Worm (Caenorhabditis elegans): ENCODE results near the gene mfn-1.

Gene mfn-1

DNA sequence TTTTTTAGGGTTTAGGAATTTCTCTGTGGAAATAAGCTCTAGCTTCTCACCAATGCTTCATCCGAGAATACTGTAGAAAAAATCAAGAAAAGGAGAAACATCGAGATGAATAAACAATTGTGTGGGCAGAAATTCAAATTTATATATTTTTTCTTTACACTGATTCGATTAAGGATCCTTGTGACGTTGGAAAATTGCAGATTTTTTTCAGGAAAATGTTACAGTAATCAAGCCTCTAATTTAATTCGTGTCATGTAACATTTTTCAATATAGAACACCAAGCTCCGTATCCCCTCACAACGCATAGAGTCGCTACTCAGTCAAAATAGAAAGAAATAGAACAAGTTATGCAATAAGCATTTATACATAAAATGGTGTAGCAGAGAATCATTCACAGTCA lies 4.6 kb upstream of the mfn-1 start, which contains the start of gene W02B12.16:
Gene W02B12.16 (minus strand): TSS at position 101 of the 400 bp plus-strand sequence.
- no peak for TF ChIP-seq cog-1 (tag; optimal IDR thresholded peaks at IDR 0.05)
- TF ChIP-seq klf-2 (GFP tag; conservative IDR thresholded peaks at IDR 0.05), result no peak
- no peak for TF ChIP-seq flt-1 (GFP tag; IDR thresholded peaks at IDR 0.05)
- TF ChIP-seq tab-1 (GFP tag; IDR thresholded peaks at IDR 0.05), result no peak
- no peak for TF ChIP-seq med-1 (GFP tag; optimal IDR thresholded peaks at IDR 0.05; ENCODE audit: insufficient read depth)
- TF ChIP-seq ztf-29 (GFP tag; IDR thresholded peaks at IDR 0.05), result no peak
- no peak for TF ChIP-seq ref-1 (GFP tag; conservative IDR thresholded peaks at IDR 0.05)
- no peak for TF ChIP-seq T22C8.4 (GFP tag; IDR thresholded peaks at IDR 0.05)
- no peak for TF ChIP-seq ztf-23 (GFP tag; IDR thresholded peaks at IDR 0.05)

- TF ChIP-seq tab-1 (GFP tag; IDR thresholded peaks at IDR 0.05) (0 out of 2 replicates have a peak, but pooled peaks have one; percentile 62), cog-1 (tag; optimal IDR thresholded peaks at IDR 0.05) (peak; percentile 50), med-1 (GFP tag; optimal IDR thresholded peaks at IDR 0.05; ENCODE audit: insufficient read depth) (peak; percentile 49), ztf-23 (GFP tag; IDR thresholded peaks at IDR 0.05) (peak; percentile 63; the same call in 1 of the 2 replicates), ztf-29 (GFP tag; IDR thresholded peaks at IDR 0.05) (no peak), flt-1 (GFP tag; IDR thresholded peaks at IDR 0.05) (peak; percentile 63; the same call in 1 of the 2 replicates), klf-2 (GFP tag; conservative IDR thresholded peaks at IDR 0.05) (no peak), ref-1 (GFP tag; conservative IDR thresholded peaks at IDR 0.05) (no peak), T22C8.4 (GFP tag; IDR thresholded peaks at IDR 0.05) (no peak)
Observed at ce11 chrII:11473525-11474181, 1.8 kb upstream of the mfn-1 start, which contains the start of the genes metl-1 and W02B12.11. TSS of gene metl-1 (minus strand) at chrII:11473575. TSS of gene W02B12.11 (plus strand) at chrII:11473861.

- no peak for TF ChIP-seq ztf-23 (GFP tag; IDR thresholded peaks at IDR 0.05)
- no peak for TF ChIP-seq T22C8.4 (GFP tag; IDR thresholded peaks at IDR 0.05)
- no peak for TF ChIP-seq klf-2 (GFP tag; conservative IDR thresholded peaks at IDR 0.05)
- no peak for TF ChIP-seq cog-1 (tag; optimal IDR thresholded peaks at IDR 0.05)
- no peak for TF ChIP-seq med-1 (GFP tag; optimal IDR thresholded peaks at IDR 0.05; ENCODE audit: insufficient read depth)
- no peak for TF ChIP-seq tab-1 (GFP tag; IDR thresholded peaks at IDR 0.05)
- no peak for TF ChIP-seq flt-1 (GFP tag; IDR thresholded peaks at IDR 0.05)
Observed at ce11 chrII:11472542-11472941, 726 bp upstream of the mfn-1 start.

ce11 chrII:11469574-11470108 lies 2.2 kb downstream of the mfn-1 start, which contains the start of gene cisd-1:
TSS of gene cisd-1 (minus strand) at chrII:11469624.
- no peak for TF ChIP-seq tab-1 (GFP tag; IDR thresholded peaks at IDR 0.05)
- TF ChIP-seq ztf-29 (GFP tag; IDR thresholded peaks at IDR 0.05), result no peak
- TF ChIP-seq med-1 (GFP tag; optimal IDR thresholded peaks at IDR 0.05; ENCODE audit: insufficient read depth), result no peak
- no peak for TF ChIP-seq klf-2 (GFP tag; conservative IDR thresholded peaks at IDR 0.05)
- no peak for TF ChIP-seq flt-1 (GFP tag; IDR thresholded peaks at IDR 0.05)
- TF ChIP-seq ztf-23 (GFP tag; IDR thresholded peaks at IDR 0.05), result no peak
- no peak for TF ChIP-seq ref-1 (GFP tag; conservative IDR thresholded peaks at IDR 0.05)
- TF ChIP-seq T22C8.4 (GFP tag; IDR thresholded peaks at IDR 0.05), result no peak
- TF ChIP-seq cog-1 (tag; optimal IDR thresholded peaks at IDR 0.05), result no peak

ce11 chrII:11467541-11467940 lies 4.3 kb downstream of the mfn-1 start, which contains the start of gene klp-17:
TSS of gene klp-17 (minus strand) at chrII:11467641.
- TF ChIP-seq T22C8.4 (GFP tag; IDR thresholded peaks at IDR 0.05) (no peak), ztf-23 (GFP tag; IDR thresholded peaks at IDR 0.05) (no peak), ref-1 (GFP tag; conservative IDR thresholded peaks at IDR 0.05) (no peak), cog-1 (tag; optimal IDR thresholded peaks at IDR 0.05) (no peak), klf-2 (GFP tag; conservative IDR thresholded peaks at IDR 0.05) (no peak), tab-1 (GFP tag; IDR thresholded peaks at IDR 0.05) (no peak), flt-1 (GFP tag; IDR thresholded peaks at IDR 0.05) (no peak), med-1 (GFP tag; optimal IDR thresholded peaks at IDR 0.05; ENCODE audit: insufficient read depth) (no peak), ztf-29 (GFP tag; IDR thresholded peaks at IDR 0.05) (no peak)

DNA sequence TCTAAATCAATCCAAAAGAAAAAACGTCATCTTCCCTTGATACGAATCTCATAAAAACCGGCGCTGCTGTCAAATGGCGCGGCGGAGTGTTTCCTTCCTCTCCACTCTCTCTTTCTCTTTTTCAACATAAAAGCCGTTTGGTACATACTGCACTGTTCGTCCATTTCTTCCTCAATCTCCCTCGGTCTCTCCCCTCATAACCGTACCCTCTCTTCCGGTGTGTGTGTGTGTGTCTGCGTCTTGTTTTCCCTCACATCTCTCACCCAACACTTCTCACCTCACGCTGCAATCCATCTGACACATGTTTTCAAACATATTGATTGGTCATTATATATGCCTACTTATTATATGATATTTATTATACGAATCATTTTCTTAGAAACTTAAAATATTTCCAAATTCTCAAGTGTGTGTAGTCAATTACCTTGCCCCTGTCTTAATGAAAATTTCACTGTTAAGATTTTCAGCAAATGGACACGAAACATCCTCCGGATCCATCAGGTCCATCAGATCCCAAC lies 7.3 kb downstream of the mfn-1 start, which contains the start of the genes aars-1 and rga-1:
Gene aars-1 (minus strand): TSS at position 71 of the 518 bp plus-strand sequence.
Gene rga-1 (plus strand): TSS at position 468 of the 518 bp plus-strand sequence.
- TF ChIP-seq tab-1 (GFP tag; IDR thresholded peaks at IDR 0.05) (no peak), ztf-29 (GFP tag; IDR thresholded peaks at IDR 0.05) (0 out of 2 replicates have a peak, but pooled peaks have one; percentile 11)

- no peak for TF ChIP-seq ztf-29 (GFP tag; IDR thresholded peaks at IDR 0.05)
Observed at ce11 chrII:11463899-11464298, 7.9 kb downstream of the mfn-1 start.

- TF ChIP-seq ref-1 (GFP tag; conservative IDR thresholded peaks at IDR 0.05) (no peak), tab-1 (GFP tag; IDR thresholded peaks at IDR 0.05) (no peak), cog-1 (tag; optimal IDR thresholded peaks at IDR 0.05) (no peak), flt-1 (GFP tag; IDR thresholded peaks at IDR 0.05) (no peak), klf-2 (GFP tag; conservative IDR thresholded peaks at IDR 0.05) (no peak), med-1 (GFP tag; optimal IDR thresholded peaks at IDR 0.05; ENCODE audit: insufficient read depth) (no peak), ztf-23 (GFP tag; IDR thresholded peaks at IDR 0.05) (no peak), T22C8.4 (GFP tag; IDR thresholded peaks at IDR 0.05) (no peak), ztf-29 (GFP tag; IDR thresholded peaks at IDR 0.05) (no peak)
Observed at ce11 chrII:11459883-11460282, 11.9 kb downstream of the mfn-1 start.

DNA sequence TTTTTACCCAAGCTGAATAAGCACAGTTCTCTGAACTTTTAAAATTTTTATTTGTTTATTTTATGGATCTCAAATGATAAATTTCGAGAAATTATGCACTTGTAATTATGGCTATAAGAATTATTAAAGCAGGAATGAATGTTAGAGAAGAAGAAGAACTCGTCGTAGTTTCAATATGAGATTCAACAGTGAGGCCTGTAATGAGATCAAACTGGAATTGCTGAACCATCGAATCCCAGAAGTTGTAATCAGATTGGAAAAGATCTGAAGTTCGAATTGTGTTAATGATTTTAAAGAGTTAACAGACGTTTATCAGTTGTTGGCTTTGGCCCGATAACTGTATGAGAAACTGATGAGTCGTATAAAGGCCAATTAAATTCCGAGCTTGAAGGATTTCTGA lies 16.1 kb downstream of the mfn-1 start:
- TF ChIP-seq ztf-29 (GFP tag; IDR thresholded peaks at IDR 0.05), result no peak

ce11 chrII:11455140-11455539 lies 16.7 kb downstream of the mfn-1 start:
- TF ChIP-seq flt-1 (GFP tag; IDR thresholded peaks at IDR 0.05), result 0 out of 2 replicates have a peak, but pooled peaks have one; percentile 44
- no peak for TF ChIP-seq ref-1 (GFP tag; conservative IDR thresholded peaks at IDR 0.05)
